Worm (Caenorhabditis elegans): ENCODE results near the gene M01F1.4.

DNA sequence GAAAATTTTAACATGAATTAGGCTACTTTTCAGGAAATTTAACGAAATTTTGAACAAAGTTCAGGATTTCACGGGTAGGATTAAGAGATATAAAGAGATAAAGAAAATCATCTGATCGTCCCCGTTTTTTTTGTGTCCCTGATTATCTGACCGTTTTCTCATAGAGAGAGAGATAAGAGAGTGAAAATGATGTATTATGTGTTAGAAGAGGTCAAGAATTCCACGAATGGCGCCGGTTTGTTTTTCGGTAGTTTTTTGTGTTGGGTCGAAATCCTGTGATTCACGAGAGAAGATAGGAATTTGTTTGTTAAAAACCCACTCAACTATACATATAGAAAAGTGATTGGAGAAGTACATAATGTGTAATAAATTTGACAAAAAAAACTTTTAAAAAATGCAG is 22.7 kb downstream of the M01F1.4 start:
- TF ChIP-seq bed-2 (GFP tag; IDR thresholded peaks at IDR 0.05) (no peak), snpc-4 (GFP tag; optimal IDR thresholded peaks at IDR 0.05) (no peak), snpc-4 (tag; optimal IDR thresholded peaks at IDR 0.05) (no peak), ztf-18 (tag; optimal IDR thresholded peaks at IDR 0.05) (no peak), F57A8.1 (GFP tag; optimal IDR thresholded peaks at IDR 0.05) (no peak), ama-1 (optimal IDR thresholded peaks at IDR 0.05) (no peak), ama-1 (GFP tag; optimal IDR thresholded peaks at IDR 0.05) (no peak), unc-130 (GFP tag; optimal IDR thresholded peaks at IDR 0.05) (no peak)
